Worm (Caenorhabditis elegans) whole organism, young adult: Measurements from ENCODE around the gene srsx-7.

Experiments used
- B0019.2 ChIP-seq: fragments of 200-800 bp; sonication (Bioruptor generic); conservative IDR thresholded peaks from 2 replicates; pipeline ENCODE4 v1.3.6; 2022; ENCODE audit warnings: missing genetic modification reagents, missing genetic modification characterization, missing compliant biosample characterization
- C06A6.2 ChIP-seq: fragments of 200-800 bp; sonication (Bioruptor generic); conservative IDR thresholded peaks from 2 replicates; pipeline ENCODE4 v1.3.6; 2022; ENCODE audit warnings: missing genetic modification characterization, missing compliant biosample characterization
- C17E4.6 ChIP-seq: fragments of 200-800 bp; sonication (Bioruptor generic); IDR thresholded peaks from 2 replicates; pipeline ENCODE4 v1.3.6; 2022; ENCODE audit warnings: missing genetic modification reagents, missing genetic modification characterization, missing compliant biosample characterization
- F57C9.4 ChIP-seq: sonication (generic microtip); optimal IDR thresholded peaks from 2 replicates; lab custom pipeline; 2017; ENCODE audit warnings: mild to moderate bottlenecking, missing genetic modification characterization, missing compliant biosample characterization
- Y53G8AR.9 ChIP-seq: fragments of 200-800 bp; sonication (Bioruptor generic); conservative IDR thresholded peaks from 2 replicates; pipeline ENCODE4 v1.3.6; 2022; ENCODE audit warnings: missing genetic modification reagents, missing genetic modification characterization, missing compliant biosample characterization
- Y56A3A.18 ChIP-seq: fragments of 200-800 bp; sonication (Bioruptor generic); IDR thresholded peaks from 2 replicates; pipeline ENCODE4 v1.3.6; 2022; ENCODE audit warnings: missing genetic modification reagents, missing genetic modification characterization, missing compliant biosample characterization
- ama-1 ChIP-seq, 3 experiments: fragments of 150-350 bp in 1 of 3; sonication (generic microtip) in 2 of 3; optimal IDR thresholded peaks; 2 replicates each; lab custom pipeline; 2014 to 2018; ENCODE audit warnings: missing biosample characterization in 2 of 3, missing genetic modification characterization in 2 of 3, missing genetic modification reagents in 2 of 3
- aptf-2 ChIP-seq: fragments of 200-800 bp; sonication (Bioruptor generic); conservative IDR thresholded peaks from 2 replicates; pipeline ENCODE4 v1.3.6; 2022; ENCODE audit warnings: missing genetic modification reagents, missing genetic modification characterization, missing compliant biosample characterization
- attf-3 ChIP-seq: fragments of 200-800 bp; sonication (Bioruptor generic); conservative IDR thresholded peaks from 2 replicates; pipeline ENCODE4 v1.3.6; 2022; ENCODE audit warnings: missing genetic modification reagents, missing genetic modification characterization, missing compliant biosample characterization
- attf-6 ChIP-seq: fragments of 200-800 bp; sonication (Bioruptor generic); IDR thresholded peaks from 2 replicates; pipeline ENCODE4 v1.3.6; 2022; ENCODE audit warnings: missing genetic modification reagents, missing genetic modification characterization, missing compliant biosample characterization
- cebp-1 ChIP-seq, 2 experiments: fragments of 200-800 bp in 1 of 2; sonication (Bioruptor generic) in 1 of 2; sonication (generic microtip) in 1 of 2; IDR thresholded peaks in 1 of 2; optimal IDR thresholded peaks in 1 of 2; 2 replicates each; pipeline versions ENCODE4 v1.3.6 to Lab custom; 2017 to 2022; ENCODE audit warnings: missing compliant biosample characterization in 2 of 2, missing genetic modification characterization in 2 of 2, mild to moderate bottlenecking in 1 of 2, missing genetic modification reagents in 1 of 2, moderate library complexity in 1 of 2
- ceh-58 ChIP-seq: fragments of 200-800 bp; sonication (Bioruptor generic); IDR thresholded peaks from 2 replicates; pipeline ENCODE4 v1.3.6; 2022; ENCODE audit warnings: missing genetic modification characterization, missing compliant biosample characterization
- die-1 ChIP-seq: sonication (generic microtip); optimal IDR thresholded peaks from 2 replicates; lab custom pipeline; 2016; ENCODE audit warnings: missing genotype, mild to moderate bottlenecking, missing genetic modification characterization, missing compliant biosample characterization
- dpff-1 ChIP-seq: sonication (generic microtip); optimal IDR thresholded peaks from 2 replicates; lab custom pipeline; 2017; ENCODE audit warnings: mild to moderate bottlenecking, missing genetic modification characterization, missing compliant biosample characterization
- dpl-1 ChIP-seq: fragments of 150-350 bp; optimal IDR thresholded peaks from 2 replicates; lab custom pipeline; 2014; ENCODE audit warnings: missing biosample characterization, missing genetic modification reagents, missing genetic modification characterization
- egl-44 ChIP-seq: fragments of 200-800 bp; sonication (Bioruptor generic); IDR thresholded peaks from 2 replicates; pipeline ENCODE4 v1.3.6; 2022; ENCODE audit warnings: missing genetic modification reagents, missing genetic modification characterization, missing compliant biosample characterization
- gei-17 ChIP-seq: fragments of 200-800 bp; sonication (Bioruptor generic); optimal IDR thresholded peaks from 2 replicates; lab custom pipeline; 2018; ENCODE audit warnings: mild to moderate bottlenecking, missing genetic modification characterization, missing compliant biosample characterization
- hlh-12 ChIP-seq: sonication (generic microtip); optimal IDR thresholded peaks from 2 replicates; lab custom pipeline; 2016; ENCODE audit warnings: missing genetic modification characterization, missing compliant biosample characterization
- let-526 ChIP-seq: fragments of 200-800 bp; sonication (Bioruptor generic); IDR thresholded peaks from 2 replicates; pipeline ENCODE4 v1.3.6; 2022; ENCODE audit warnings: missing genetic modification reagents, missing genetic modification characterization, missing compliant biosample characterization
- lsl-1 ChIP-seq: fragments of 200-800 bp; sonication (Bioruptor generic); optimal IDR thresholded peaks from 2 replicates; lab custom pipeline; 2018; ENCODE audit warnings: mild to moderate bottlenecking, missing genetic modification characterization, moderate library complexity, missing compliant biosample characterization
- madf-6 ChIP-seq: fragments of 200-800 bp; sonication (Bioruptor generic); IDR thresholded peaks from 2 replicates; pipeline ENCODE4 v1.3.6; 2022; ENCODE audit warnings: missing genetic modification reagents, missing genetic modification characterization, missing compliant biosample characterization
- mcd-1 ChIP-seq: fragments of 200-800 bp; sonication (Bioruptor generic); IDR thresholded peaks from 2 replicates; pipeline ENCODE4 v1.3.6; 2022; ENCODE audit warnings: missing genetic modification reagents, missing genetic modification characterization, missing compliant biosample characterization
- mel-28 ChIP-seq: sonication (generic microtip); optimal IDR thresholded peaks from 2 replicates; lab custom pipeline; 2016; ENCODE audit warnings: borderline replicate concordance, mild to moderate bottlenecking, missing genetic modification characterization, missing compliant biosample characterization
- mxl-1 ChIP-seq: sonication (generic microtip); optimal IDR thresholded peaks from 2 replicates; lab custom pipeline; 2016; ENCODE audit warnings: missing genetic modification characterization, missing compliant biosample characterization
- rcor-1 ChIP-seq: fragments of 200-800 bp; sonication (Bioruptor generic); IDR thresholded peaks from 2 replicates; pipeline ENCODE4 v1.3.6; 2022; ENCODE audit warnings: missing genetic modification reagents, missing genetic modification characterization, missing compliant biosample characterization
- rpc-1 ChIP-seq, 2 experiments: fragments of 150-350 bp in 1 of 2; sonication (generic microtip) in 1 of 2; optimal IDR thresholded peaks; 2 replicates each; lab custom pipeline; 2014 to 2018; ENCODE audit warnings: missing biosample characterization in 1 of 2, missing genetic modification characterization in 1 of 2, missing genetic modification reagents in 1 of 2, missing genotype in 1 of 2
- sea-2 ChIP-seq: fragments of 200-800 bp; sonication (Bioruptor generic); IDR thresholded peaks from 2 replicates; pipeline ENCODE4 v1.3.6; 2022; ENCODE audit warnings: missing genetic modification characterization, missing compliant biosample characterization
- snpc-1.3 ChIP-seq: sonication (generic microtip); optimal IDR thresholded peaks from 2 replicates; lab custom pipeline; 2017; ENCODE audit warnings: missing genetic modification characterization, mild to moderate bottlenecking, missing compliant biosample characterization, antibody characterized with exemption, moderate library complexity, missing genotype, missing genetic modification reagents; ENCODE audit not compliant: insufficient read depth
- snpc-4 ChIP-seq, 5 experiments: fragments of 150-350 bp in 1 of 5; sonication (generic microtip) in 4 of 5; optimal IDR thresholded peaks; 2 replicates each; lab custom pipeline; 2014 to 2018; ENCODE audit warnings: missing genetic modification characterization in 5 of 5, missing biosample characterization in 3 of 5, antibody characterized with exemption in 2 of 5, mild to moderate bottlenecking in 2 of 5, missing compliant biosample characterization in 2 of 5, missing genotype in 2 of 5, moderate library complexity in 2 of 5, missing genetic modification reagents in 1 of 5
- somi-1 ChIP-seq: fragments of 200-800 bp; sonication (Bioruptor generic); optimal IDR thresholded peaks from 2 replicates; lab custom pipeline; 2018; ENCODE audit warnings: mild to moderate bottlenecking, missing genetic modification characterization, missing compliant biosample characterization
- ztf-25 ChIP-seq: fragments of 200-800 bp; sonication (Bioruptor generic); IDR thresholded peaks from 2 replicates; pipeline ENCODE4 v1.3.6; 2022; ENCODE audit warnings: missing genetic modification reagents, missing genetic modification characterization, missing compliant biosample characterization
- ztf-3 ChIP-seq: fragments of 200-800 bp; sonication (Bioruptor generic); optimal IDR thresholded peaks from 2 replicates; lab custom pipeline; 2018; ENCODE audit warnings: mild to moderate bottlenecking, missing genetic modification characterization, missing compliant biosample characterization

srsx-7 gene

ce11 chrV:7969107-7969506, 43.5 kb downstream of the srsx-7 start, which contains the start of gene che-7:
Gene che-7 (minus strand): TSS chrV:7969207.
- TF ChIP-seq C17E4.6 (GFP tag; lab: Robert Waterston, UW) (no peak), sea-2 (GFP tag; lab: Robert Waterston, UW) (no peak), attf-6 (no peak), lsl-1 (GFP tag; lab: Kevin White, UChicago) (no peak), mxl-1 (tag; lab: Kevin White, UChicago) (no peak), rcor-1 (GFP tag; lab: Robert Waterston, UW) (no peak), gei-17 (GFP tag; lab: Kevin White, UChicago) (no peak), Y56A3A.18 (GFP tag; lab: Robert Waterston, UW) (no peak), dpff-1 (no peak), madf-6 (no peak), attf-3 (GFP tag; lab: Robert Waterston, UW) (no peak), snpc-1.3 (tag; lab: Kevin White, UChicago) (no peak), somi-1 (GFP tag; lab: Kevin White, UChicago) (no peak)
- TF ChIP-seq, all 124 proteins: peak for 0

ce11 chrV:7970519-7970918, 44.9 kb downstream of the srsx-7 start:
- TF ChIP-seq F57C9.4 (tag; lab: Kevin White, UChicago) (no peak), cebp-1 (GFP tag; IDR thresholded peaks at IDR 0.05; lab: Robert Waterston, UW) (no peak), cebp-1 (tag; optimal IDR thresholded peaks at IDR 0.05; lab: Kevin White, UChicago) (no peak), ztf-3 (GFP tag; lab: Kevin White, UChicago) (no peak), rpc-1 (optimal IDR thresholded peaks at IDR 0.05; lab: Kevin White, UChicago) (no peak), rpc-1 (tag; optimal IDR thresholded peaks at IDR 0.05; lab: Kevin White, UChicago) (no peak), somi-1 (GFP tag; lab: Kevin White, UChicago) (no peak), aptf-2 (no peak), die-1 (tag; lab: Kevin White, UChicago) (no peak), ztf-25 (GFP tag; lab: Robert Waterston, UW) (no peak), B0019.2 (no peak), ceh-58 (GFP tag; lab: Robert Waterston, UW) (no peak), mxl-1 (tag; lab: Kevin White, UChicago) (no peak), C06A6.2 (GFP tag; lab: Robert Waterston, UW) (no peak), dpl-1 (GFP tag; lab: Kevin White, UChicago) (no peak), Y53G8AR.9 (GFP tag; lab: Robert Waterston, UW) (no peak), egl-44 (GFP tag; lab: Robert Waterston, UW) (no peak), mcd-1 (GFP tag; lab: Robert Waterston, UW) (no peak), ama-1 (optimal IDR thresholded peaks at IDR 0.05; lab: Kevin White, UChicago) (no peak), ama-1 (GFP tag; optimal IDR thresholded peaks at IDR 0.05; lab: Kevin White, UChicago) (no peak), mel-28 (tag; lab: Kevin White, UChicago) (no peak)

- TF ChIP-seq C06A6.2 (GFP tag; lab: Robert Waterston, UW) (no peak), snpc-4 (GFP tag; optimal IDR thresholded peaks at IDR 0.05; lab: Kevin White, UChicago) (no peak), snpc-4 (tag; optimal IDR thresholded peaks at IDR 0.05; lab: Kevin White, UChicago) (no peak), let-526 (GFP tag; lab: Robert Waterston, UW) (no peak), hlh-12 (tag; lab: Kevin White, UChicago) (no peak)
These were observed 45.8 kb downstream of the srsx-7 start for ce11 chrV:7971376-7971775.
